Fruit fly (Drosophila melanogaster): ENCODE data around the gene CG31787.

Gene CG31787

DNA sequence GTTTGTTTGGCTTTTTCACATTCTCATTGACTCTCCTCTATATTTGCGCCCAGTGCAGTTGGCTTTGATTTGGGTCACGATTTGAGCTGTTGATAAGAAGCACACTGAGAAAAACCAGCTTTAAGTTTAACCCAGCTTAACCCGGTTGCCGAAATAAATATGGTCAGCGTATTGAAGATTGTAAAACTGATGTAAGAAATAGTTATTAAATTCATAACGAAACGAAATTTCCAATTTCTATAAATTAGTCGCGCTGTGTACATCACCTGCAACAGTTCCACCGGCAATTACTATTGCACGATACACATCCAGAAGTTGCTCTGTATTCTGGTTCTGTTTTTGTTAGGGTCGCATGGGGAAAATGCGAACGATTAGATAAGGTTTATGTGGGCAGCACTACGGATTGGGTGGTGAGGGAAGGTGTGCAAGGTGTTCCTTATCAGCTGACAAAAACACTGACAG lies 39.6 kb upstream of the CG31787 start (continued):
- TF ChIP-seq lab (GFP tag; optimal IDR thresholded peaks at IDR 0.05), result peak; percentile 82
- TF ChIP-seq eve (GFP tag; optimal IDR thresholded peaks at IDR 0.05), result peak in 1 of 2 experiments; percentile 94
- TF ChIP-seq CG11696 (GFP tag; IDR thresholded peaks at IDR 0.05), result peak; percentile 51
- TF ChIP-seq Hand (GFP tag; optimal IDR thresholded peaks at IDR 0.05), result peak; percentile 9
- TF ChIP-seq CG7928 (GFP tag; optimal IDR thresholded peaks at IDR 0.05), result peak; percentile 1
- TF ChIP-seq Dbx (GFP tag; IDR thresholded peaks at IDR 0.05), result peak; percentile 61; the same call in 2 of the 3 replicates
- peak; percentile 78 for TF ChIP-seq onecut (GFP tag; IDR thresholded peaks at IDR 0.05)
- peak; percentile 46 for TF ChIP-seq exex (tag; optimal IDR thresholded peaks at IDR 0.05)
- TF ChIP-seq zf30C (GFP tag; optimal IDR thresholded peaks at IDR 0.05), result peak; percentile 77
- peak; percentile 72 for TF ChIP-seq dm (GFP tag; optimal IDR thresholded peaks at IDR 0.05)
- peak; percentile 83 for TF ChIP-seq CG9609 (GFP tag; optimal IDR thresholded peaks at IDR 0.05)
- TF ChIP-seq CG9215 (GFP tag; IDR thresholded peaks at IDR 0.05), result peak; percentile 43; the same call in 1 of the 2 replicates
- no peak for TF ChIP-seq Sin3A (optimal IDR thresholded peaks at IDR 0.05)
- TF ChIP-seq NC2β (GFP tag; optimal IDR thresholded peaks at IDR 0.05), result peak; percentile 86
- no peak for TF ChIP-seq CG1832 (GFP tag; optimal IDR thresholded peaks at IDR 0.05)
- TF ChIP-seq dati (GFP tag; IDR thresholded peaks at IDR 0.05), result peak; percentile 80
- peak; percentile 70 for TF ChIP-seq CG4360 (GFP tag; IDR thresholded peaks at IDR 0.05)
- TF ChIP-seq CG9437 (GFP tag; optimal IDR thresholded peaks at IDR 0.05), result peak; percentile 67
- peak; percentile 86 for TF ChIP-seq tap (tag; optimal IDR thresholded peaks at IDR 0.05)
- peak; percentile 77 for TF ChIP-seq Lim3 (GFP tag; IDR thresholded peaks at IDR 0.05)
- TF ChIP-seq danr (GFP tag; IDR thresholded peaks at IDR 0.05), result peak; percentile 78
- peak; percentile 90 for TF ChIP-seq CG17328 (GFP tag; IDR thresholded peaks at IDR 0.05)
- TF ChIP-seq org-1 (GFP tag; optimal IDR thresholded peaks at IDR 0.05), result peak; percentile 71
- no peak for TF ChIP-seq tll (GFP tag; optimal IDR thresholded peaks at IDR 0.05)
- peak; percentile 49 for TF ChIP-seq Sry-δ (GFP tag; optimal IDR thresholded peaks at IDR 0.05)
- TF ChIP-seq CG7357 (GFP tag; IDR thresholded peaks at IDR 0.05), result peak; percentile 70
- TF ChIP-seq CG3281 (GFP tag; optimal IDR thresholded peaks at IDR 0.05), result peak; percentile 61
- TF ChIP-seq pros (GFP tag; optimal IDR thresholded peaks at IDR 0.05), result no peak
- TF ChIP-seq CrebB (tag; optimal IDR thresholded peaks at IDR 0.05), result peak; percentile 76
- TF ChIP-seq inv (GFP tag; IDR thresholded peaks at IDR 0.05; ENCODE audit: partially characterized antibody), result no peak
- TF ChIP-seq tup (GFP tag; optimal IDR thresholded peaks at IDR 0.05), result peak; percentile 56
- TF ChIP-seq CG17612 (GFP tag; IDR thresholded peaks at IDR 0.05), result no peak; the same call in 1 of the 2 replicates
- TF ChIP-seq CG4404 (GFP tag; IDR thresholded peaks at IDR 0.05), result peak; percentile 63
- TF ChIP-seq ranshi (GFP tag; IDR thresholded peaks at IDR 0.05), result peak; percentile 82
- peak; percentile 84 for TF ChIP-seq Xbp1 (GFP tag; optimal IDR thresholded peaks at IDR 0.05)
- peak; percentile 75; the same call in 2 of the 3 replicates for TF ChIP-seq CG2889 (GFP tag; IDR thresholded peaks at IDR 0.05)
- peak; percentile 61 for TF ChIP-seq CG3163 (GFP tag; optimal IDR thresholded peaks at IDR 0.05)
- peak; percentile 75 for TF ChIP-seq zen (tag; optimal IDR thresholded peaks at IDR 0.05)
- peak; percentile 51 for TF ChIP-seq CG33557 (GFP tag; optimal IDR thresholded peaks at IDR 0.05)
- peak; percentile 66 for TF ChIP-seq sd (tag; optimal IDR thresholded peaks at IDR 0.05)
- no peak for TF ChIP-seq tna (GFP tag; IDR thresholded peaks at IDR 0.05; ENCODE audit: partially characterized antibody)
- peak; percentile 89 for TF ChIP-seq Hr3 (GFP tag; optimal IDR thresholded peaks at IDR 0.05)
- TF ChIP-seq CG8281 (tag; optimal IDR thresholded peaks at IDR 0.05), result peak; percentile 68
- TF ChIP-seq NK7.1 (GFP tag; optimal IDR thresholded peaks at IDR 0.05), result peak; percentile 62
- peak; percentile 86 for TF ChIP-seq otp (GFP tag; IDR thresholded peaks at IDR 0.05)
- peak; percentile 74 for TF ChIP-seq CG1024 (GFP tag; IDR thresholded peaks at IDR 0.05)
- TF ChIP-seq kni (GFP tag; optimal IDR thresholded peaks at IDR 0.05), result peak; percentile 67
- TF ChIP-seq CG12236 (GFP tag; optimal IDR thresholded peaks at IDR 0.05), result peak; percentile 76
- peak; percentile 85 for TF ChIP-seq CG16863 (GFP tag; optimal IDR thresholded peaks at IDR 0.05)
- peak; percentile 77 for TF ChIP-seq btn (GFP tag; optimal IDR thresholded peaks at IDR 0.05)
- peak; percentile 47 for TF ChIP-seq ab (GFP tag; optimal IDR thresholded peaks at IDR 0.05)

All from whole organism, embryonic.